Worm (Caenorhabditis elegans): Measurements from ENCODE around the gene col-2.

ce11 chrIV:10111441-10111840 lies 26.2 kb upstream of the col-2 start, which contains the start of gene spch-1:
- TF ChIP-seq sup-37 (GFP tag; optimal IDR thresholded peaks at IDR 0.05) (no peak), pag-3 (tag; optimal IDR thresholded peaks at IDR 0.05; ENCODE audit: borderline replicate concordance, insufficient read depth) (no peak), nhr-12 (tag; optimal IDR thresholded peaks at IDR 0.05) (no peak), ama-1 (optimal IDR thresholded peaks at IDR 0.05) (no peak), lin-35 (GFP tag; optimal IDR thresholded peaks at IDR 0.05) (no peak), rnt-1 (tag; optimal IDR thresholded peaks at IDR 0.05) (no peak), lsy-2 (tag; optimal IDR thresholded peaks at IDR 0.05) (no peak)

All from whole organism, L1 larva.